Worm (Caenorhabditis elegans) whole organism, L1 larva: ENCODE measurements around the gene srlf-3.

Experiments used
- C16A3.4 ChIP-seq: fragments of 150-350 bp; optimal IDR thresholded peaks from 2 replicates; lab custom pipeline; 2014; ENCODE audit warnings: missing biosample characterization, missing genetic modification characterization
- F16B12.6 ChIP-seq: fragments of 150-350 bp; optimal IDR thresholded peaks from 2 replicates; lab custom pipeline; 2014; ENCODE audit warnings: missing biosample characterization, missing genetic modification characterization
- Y116A8C.19 ChIP-seq: sonication (generic microtip); optimal IDR thresholded peaks from 2 replicates; lab custom pipeline; 2016; ENCODE audit warnings: missing compliant biosample characterization, missing genetic modification characterization, borderline replicate concordance
- blmp-1 ChIP-seq: fragments of 150-350 bp; optimal IDR thresholded peaks from 2 replicates; lab custom pipeline; 2014; ENCODE audit warnings: missing biosample characterization, missing genetic modification characterization
- ceh-82 ChIP-seq, 3 experiments: fragments of 150-350 bp in 1 of 3; sonication (generic microtip) in 2 of 3; optimal IDR thresholded peaks; 2 replicates each; lab custom pipeline; 2014 to 2017; ENCODE audit warnings: missing biosample characterization in 3 of 3, missing genetic modification characterization in 3 of 3
- ceh-88 ChIP-seq: fragments of 200-800 bp; sonication (Bioruptor generic); IDR thresholded peaks from 2 replicates; pipeline ENCODE4 v1.3.6; 2022; ENCODE audit warnings: missing genetic modification characterization, missing compliant biosample characterization
- ceh-90 ChIP-seq: sonication (generic microtip); optimal IDR thresholded peaks from 2 replicates; lab custom pipeline; 2016; ENCODE audit warnings: missing genetic modification characterization, missing compliant biosample characterization
- ces-1 ChIP-seq: fragments of 150-350 bp; optimal IDR thresholded peaks from 2 replicates; lab custom pipeline; 2014; ENCODE audit warnings: missing biosample characterization, missing genetic modification reagents, missing genetic modification characterization
- dpl-1 ChIP-seq, 3 experiments: fragments of 150-350 bp in 2 of 3; sonication (generic microtip) in 1 of 3; optimal IDR thresholded peaks; 2 replicates each; lab custom pipeline; 2014 to 2017; ENCODE audit warnings: missing biosample characterization in 3 of 3, missing genetic modification characterization in 3 of 3, missing genetic modification reagents in 3 of 3
- dsc-1 ChIP-seq: sonication (generic microtip); optimal IDR thresholded peaks from 2 replicates; lab custom pipeline; 2016; ENCODE audit warnings: mild to moderate bottlenecking, missing genetic modification characterization, missing compliant biosample characterization
- egl-13 ChIP-seq: sonication (generic microtip); optimal IDR thresholded peaks from 2 replicates; lab custom pipeline; 2016; ENCODE audit warnings: missing genotype, missing genetic modification reagents, missing genetic modification characterization, missing compliant biosample characterization
- egl-27 ChIP-seq, 2 experiments: fragments of 150-350 bp in 1 of 2; sonication (generic microtip); optimal IDR thresholded peaks; 3 replicates each; lab custom pipeline; 2017 to 2018; ENCODE audit warnings: missing biosample characterization in 2 of 2, missing genetic modification characterization in 2 of 2, missing genetic modification reagents in 2 of 2
- elt-2 ChIP-seq: sonication (generic microtip); optimal IDR thresholded peaks from 2 replicates; lab custom pipeline; 2016; ENCODE audit warnings: missing genetic modification characterization, mild to moderate bottlenecking, inconsistent platforms, missing compliant biosample characterization, missing genetic modification reagents
- elt-3 ChIP-seq, 6 experiments: fragments of 150-350 bp in 1 of 6; sonication (generic microtip); optimal IDR thresholded peaks; 2 replicates each; lab custom pipeline; 2017 to 2018; ENCODE audit warnings: missing biosample characterization in 6 of 6, missing genetic modification characterization in 6 of 6, inconsistent platforms in 1 of 6
- fkh-10 ChIP-seq: sonication (generic microtip); optimal IDR thresholded peaks from 2 replicates; lab custom pipeline; 2017; ENCODE audit warnings: missing biosample characterization, missing genetic modification reagents, missing genetic modification characterization
- fkh-8 ChIP-seq: sonication (generic microtip); optimal IDR thresholded peaks from 2 replicates; lab custom pipeline; 2016; ENCODE audit warnings: mild to moderate bottlenecking, missing genetic modification characterization, missing compliant biosample characterization
- hlh-17 ChIP-seq: fragments of 200-800 bp; sonication (Bioruptor generic); optimal IDR thresholded peaks from 2 replicates; lab custom pipeline; 2018; ENCODE audit warnings: missing genetic modification characterization, mild to moderate bottlenecking, missing compliant biosample characterization, moderate library complexity, borderline replicate concordance
- hpl-2 ChIP-seq: fragments of 150-350 bp; optimal IDR thresholded peaks from 2 replicates; lab custom pipeline; 2014; ENCODE audit warnings: missing biosample characterization, missing genetic modification reagents, missing genetic modification characterization
- jun-1 ChIP-seq: fragments of 150-350 bp; optimal IDR thresholded peaks from 2 replicates; lab custom pipeline; 2014; ENCODE audit warnings: missing biosample characterization, missing genetic modification reagents, missing genetic modification characterization
- lin-13 ChIP-seq: fragments of 150-350 bp; optimal IDR thresholded peaks from 2 replicates; lab custom pipeline; 2014; ENCODE audit warnings: missing biosample characterization, missing genetic modification reagents, missing genetic modification characterization
- lin-15B ChIP-seq: fragments of 150-350 bp; sonication (generic microtip); optimal IDR thresholded peaks from 3 replicates; lab custom pipeline; 2014; ENCODE audit warnings: missing biosample characterization, missing genetic modification characterization
- lin-35 ChIP-seq, 2 experiments: fragments of 150-350 bp; optimal IDR thresholded peaks; 2 replicates each; lab custom pipeline; 2014; ENCODE audit warnings: missing biosample characterization in 2 of 2, missing genetic modification characterization in 2 of 2, missing genetic modification reagents in 2 of 2
- lin-39 ChIP-seq: fragments of 150-350 bp; optimal IDR thresholded peaks from 2 replicates; lab custom pipeline; 2014; ENCODE audit warnings: missing biosample characterization, missing genetic modification reagents, missing genetic modification characterization
- lir-3 ChIP-seq: sonication (generic microtip); optimal IDR thresholded peaks from 2 replicates; lab custom pipeline; 2016; ENCODE audit warnings: mild to moderate bottlenecking, missing genetic modification characterization, moderate library complexity, missing compliant biosample characterization; ENCODE audit not compliant: poor library complexity
- lsy-2 ChIP-seq, 2 experiments: fragments of 150-350 bp; optimal IDR thresholded peaks; 2 replicates each; lab custom pipeline; 2014; ENCODE audit warnings: missing biosample characterization in 2 of 2, missing genetic modification characterization in 2 of 2
- mef-2 ChIP-seq: fragments of 150-350 bp; optimal IDR thresholded peaks from 2 replicates; lab custom pipeline; 2014; ENCODE audit warnings: missing biosample characterization, missing genetic modification characterization
- nhr-12 ChIP-seq: sonication (generic microtip); optimal IDR thresholded peaks from 2 replicates; lab custom pipeline; 2017; ENCODE audit warnings: missing biosample characterization, missing genetic modification characterization
- nhr-19 ChIP-seq: fragments of 200-800 bp; sonication (Bioruptor generic); conservative IDR thresholded peaks from 2 replicates; pipeline ENCODE4 v1.3.6; 2022; ENCODE audit warnings: missing genetic modification characterization, missing compliant biosample characterization
- nhr-20 ChIP-seq: sonication (generic microtip); optimal IDR thresholded peaks from 2 replicates; lab custom pipeline; 2016; ENCODE audit warnings: mild to moderate bottlenecking, missing genetic modification characterization, missing compliant biosample characterization
- nhr-28 ChIP-seq: fragments of 150-350 bp; optimal IDR thresholded peaks from 2 replicates; lab custom pipeline; 2014; ENCODE audit warnings: missing biosample characterization, missing genetic modification characterization
- nhr-47 ChIP-seq: sonication (generic microtip); optimal IDR thresholded peaks from 2 replicates; lab custom pipeline; 2016; ENCODE audit warnings: mild to moderate bottlenecking, missing genetic modification characterization, moderate library complexity, missing compliant biosample characterization
- nhr-71 ChIP-seq: sonication (generic microtip); optimal IDR thresholded peaks from 2 replicates; lab custom pipeline; 2016; ENCODE audit warnings: mild to moderate bottlenecking, missing genetic modification characterization, moderate library complexity, missing compliant biosample characterization
- nhr-76 ChIP-seq: sonication (generic microtip); optimal IDR thresholded peaks from 2 replicates; lab custom pipeline; 2017; ENCODE audit warnings: missing biosample characterization, missing genetic modification characterization
- nhr-84 ChIP-seq: sonication (generic microtip); optimal IDR thresholded peaks from 2 replicates; lab custom pipeline; 2017; ENCODE audit warnings: missing biosample characterization, missing genetic modification characterization
- nhr-85 ChIP-seq: sonication (generic microtip); peaks from one replicate; lab custom pipeline; 2016; ENCODE audit warnings: missing genetic modification characterization, inconsistent platforms, missing compliant biosample characterization
- pax-3 ChIP-seq: fragments of 200-800 bp; sonication (Bioruptor generic); optimal IDR thresholded peaks from 2 replicates; lab custom pipeline; 2018; ENCODE audit warnings: mild to moderate bottlenecking, missing genetic modification characterization, moderate library complexity, missing compliant biosample characterization
- pqm-1 ChIP-seq: sonication (generic microtip); optimal IDR thresholded peaks from 3 replicates; lab custom pipeline; 2017; ENCODE audit warnings: missing biosample characterization, missing genetic modification characterization
- rnt-1 ChIP-seq: sonication (generic microtip); optimal IDR thresholded peaks from 2 replicates; lab custom pipeline; 2016; ENCODE audit warnings: mild to moderate bottlenecking, missing genetic modification characterization, moderate library complexity, missing compliant biosample characterization
- snpc-4 ChIP-seq: fragments of 150-350 bp; optimal IDR thresholded peaks from 2 replicates; lab custom pipeline; 2014; ENCODE audit warnings: missing biosample characterization, missing genetic modification characterization
- sptf-1 ChIP-seq: fragments of 150-350 bp; optimal IDR thresholded peaks from 2 replicates; lab custom pipeline; 2014; ENCODE audit warnings: missing biosample characterization, missing genetic modification characterization
- swsn-7 ChIP-seq: sonication (generic microtip); optimal IDR thresholded peaks from 2 replicates; lab custom pipeline; 2016; ENCODE audit warnings: missing genetic modification characterization, missing compliant biosample characterization
- tbx-2 ChIP-seq: sonication (generic microtip); optimal IDR thresholded peaks from 2 replicates; lab custom pipeline; 2016; ENCODE audit warnings: missing genetic modification characterization, missing compliant biosample characterization
- unc-130 ChIP-seq: fragments of 150-350 bp; optimal IDR thresholded peaks from 2 replicates; lab custom pipeline; 2017; ENCODE audit warnings: missing biosample characterization, missing genetic modification characterization, inconsistent platforms
- unc-62 ChIP-seq: fragments of 150-350 bp; optimal IDR thresholded peaks from 2 replicates; lab custom pipeline; 2014; ENCODE audit warnings: missing biosample characterization, missing genetic modification reagents, missing genetic modification characterization
- unc-86 ChIP-seq: sonication (generic microtip); optimal IDR thresholded peaks from 2 replicates; lab custom pipeline; 2016; ENCODE audit warnings: missing genetic modification characterization, missing compliant biosample characterization
- unc-98 ChIP-seq: fragments of 200-800 bp; sonication (Bioruptor generic); IDR thresholded peaks from 2 replicates; pipeline ENCODE4 v1.3.6; 2022; ENCODE audit warnings: missing genetic modification characterization, missing compliant biosample characterization
- vab-15 ChIP-seq: sonication (generic microtip); optimal IDR thresholded peaks from 2 replicates; lab custom pipeline; 2017; ENCODE audit warnings: missing genotype, mild to moderate bottlenecking, missing genetic modification characterization, missing compliant biosample characterization
- zag-1 ChIP-seq: fragments of 150-350 bp; optimal IDR thresholded peaks from 2 replicates; lab custom pipeline; 2014; ENCODE audit warnings: missing biosample characterization, missing genetic modification characterization
- ztf-11 ChIP-seq, 2 experiments: sonication (generic microtip); optimal IDR thresholded peaks; 2 replicates each; lab custom pipeline; 2016 to 2017; ENCODE audit warnings: missing genetic modification characterization in 2 of 2, missing biosample characterization in 1 of 2, missing compliant biosample characterization in 1 of 2
- ztf-4 ChIP-seq: fragments of 150-350 bp; optimal IDR thresholded peaks from 2 replicates; lab custom pipeline; 2014; ENCODE audit warnings: missing biosample characterization, missing genetic modification characterization

The srlf-3 gene

ce11 chrIV:8534997-8535414, 47.7 kb downstream of the srlf-3 start (continued):
- TF ChIP-seq fkh-10 (GFP tag; lab: Kevin White, UChicago): no peak
- TF ChIP-seq vab-15 (tag; lab: Kevin White, UChicago): no peak
- no peak for TF ChIP-seq hpl-2 (GFP tag; lab: Kevin White, UChicago)
- TF ChIP-seq jun-1: no peak
- peak in 1 of 2 experiments; percentile 74 for TF ChIP-seq lin-35 (GFP tag; optimal IDR thresholded peaks at IDR 0.05; lab: Kevin White, UChicago)
- no peak for TF ChIP-seq lin-15B (tag; lab: Kevin White, UChicago)
- no peak for TF ChIP-seq nhr-76 (tag; lab: Kevin White, UChicago)
- no peak for TF ChIP-seq dsc-1 (tag; lab: Kevin White, UChicago)
- no peak for TF ChIP-seq ceh-90 (tag; lab: Kevin White, UChicago)
- peak; percentile 55 for TF ChIP-seq blmp-1 (tag; lab: Kevin White, UChicago)
- peak; percentile 61 for TF ChIP-seq elt-2 (tag; lab: Kevin White, UChicago)
- no peak for TF ChIP-seq zag-1 (tag; lab: Kevin White, UChicago)
- TF ChIP-seq unc-62: no peak
- TF ChIP-seq sptf-1: no peak
- TF ChIP-seq unc-98 (GFP tag; lab: Robert Waterston, UW): no peak
- TF ChIP-seq Y116A8C.19: no peak
- TF ChIP-seq nhr-28: no peak
- no peak for TF ChIP-seq F16B12.6 (tag; lab: Kevin White, UChicago)
- no peak for TF ChIP-seq pax-3 (tag; lab: Kevin White, UChicago)
- TF ChIP-seq dpl-1 (GFP tag; optimal IDR thresholded peaks at IDR 0.05; lab: Kevin White, UChicago): peak in 1 of 3 experiments; percentile 8
- TF ChIP-seq nhr-84 (tag; lab: Kevin White, UChicago): no peak
- peak; percentile 94 for TF ChIP-seq nhr-85
- TF ChIP-seq egl-27 (tag; optimal IDR thresholded peaks at IDR 0.05; lab: Kevin White, UChicago): no peak
- peak; percentile 66 for TF ChIP-seq tbx-2 (tag; lab: Kevin White, UChicago)
- no peak for TF ChIP-seq unc-86 (tag; lab: Kevin White, UChicago)
- no peak for TF ChIP-seq lin-13 (GFP tag; lab: Kevin White, UChicago)
- peak; percentile 67 for TF ChIP-seq nhr-19 (GFP tag; lab: Robert Waterston, UW)
- no peak for TF ChIP-seq ztf-4 (tag; lab: Kevin White, UChicago)
- TF ChIP-seq nhr-12 (tag; lab: Kevin White, UChicago): no peak

DNA sequence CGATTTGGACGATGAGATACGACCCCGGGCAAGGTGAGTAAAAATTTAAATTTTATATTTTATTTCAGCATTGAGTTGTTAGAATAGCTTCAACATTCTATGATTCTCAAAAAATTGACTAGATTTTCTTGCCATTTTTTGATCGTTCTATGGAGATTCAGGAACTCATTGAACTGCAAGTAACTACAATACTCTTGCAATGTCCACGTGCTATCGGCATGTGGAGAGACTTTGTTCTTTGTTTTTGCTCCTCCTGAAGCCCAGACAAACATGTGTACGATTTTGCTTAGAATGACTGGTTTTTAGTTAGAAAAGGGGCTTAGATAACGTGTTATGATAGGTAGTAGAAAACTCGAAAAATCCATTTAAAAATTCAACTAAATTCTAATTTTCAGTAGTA, 48.7 kb downstream of the srlf-3 start:
- TF ChIP-seq ces-1 (GFP tag; lab: Kevin White, UChicago): no peak
- no peak for TF ChIP-seq sptf-1
- no peak for TF ChIP-seq ztf-11 (tag; optimal IDR thresholded peaks at IDR 0.05; lab: Kevin White, UChicago)
- TF ChIP-seq pqm-1 (tag; lab: Kevin White, UChicago): no peak
- no peak for TF ChIP-seq snpc-4 (tag; lab: Kevin White, UChicago)
- TF ChIP-seq lin-39 (tag; lab: Kevin White, UChicago): no peak
- no peak for TF ChIP-seq hlh-17
- TF ChIP-seq C16A3.4 (tag; lab: Kevin White, UChicago): no peak
- TF ChIP-seq dpl-1 (GFP tag; optimal IDR thresholded peaks at IDR 0.05; lab: Kevin White, UChicago): no peak
- TF ChIP-seq nhr-20 (tag; lab: Kevin White, UChicago): peak; percentile 37
- TF ChIP-seq hpl-2 (GFP tag; lab: Kevin White, UChicago): no peak
- no peak for TF ChIP-seq lin-35 (GFP tag; optimal IDR thresholded peaks at IDR 0.05; lab: Kevin White, UChicago)
- peak; percentile 10 for TF ChIP-seq nhr-47 (tag; lab: Kevin White, UChicago)
- TF ChIP-seq fkh-8 (tag; lab: Kevin White, UChicago): no peak
- TF ChIP-seq swsn-7 (tag; lab: Kevin White, UChicago): no peak
- TF ChIP-seq nhr-19 (GFP tag; lab: Robert Waterston, UW): peak; percentile 25; the same call in 1 of the 2 replicates
- no peak for TF ChIP-seq lin-15B (tag; lab: Kevin White, UChicago)
- no peak for TF ChIP-seq rnt-1 (tag; lab: Kevin White, UChicago)
- no peak for TF ChIP-seq ceh-82 (tag; optimal IDR thresholded peaks at IDR 0.05; lab: Kevin White, UChicago)
- peak; percentile 24 for TF ChIP-seq nhr-71 (tag; lab: Kevin White, UChicago)
- no peak for TF ChIP-seq fkh-10 (GFP tag; lab: Kevin White, UChicago)
- TF ChIP-seq ceh-88 (GFP tag; lab: Robert Waterston, UW): no peak
- TF ChIP-seq elt-3 (tag; optimal IDR thresholded peaks at IDR 0.05; lab: Kevin White, UChicago): peak in 1 of 6 experiments; percentile 16
- no peak for TF ChIP-seq pax-3 (tag; lab: Kevin White, UChicago)
- no peak for TF ChIP-seq lir-3 (tag; lab: Kevin White, UChicago)
- no peak for TF ChIP-seq F16B12.6 (tag; lab: Kevin White, UChicago)
- TF ChIP-seq unc-130 (tag; lab: Kevin White, UChicago): no peak
- TF ChIP-seq lsy-2 (tag; optimal IDR thresholded peaks at IDR 0.05; lab: Kevin White, UChicago): peak in 1 of 2 experiments; percentile 1
- TF ChIP-seq nhr-12 (tag; lab: Kevin White, UChicago): no peak
- no peak for TF ChIP-seq Y116A8C.19
- TF ChIP-seq egl-13: no peak
- TF ChIP-seq mef-2 (tag; lab: Kevin White, UChicago): no peak
- peak; percentile 5 for TF ChIP-seq tbx-2 (tag; lab: Kevin White, UChicago)
